Worm (Caenorhabditis elegans) whole organism, early embryonic: Measurements from ENCODE around the gene Y116A8C.27.

Source experiments
- B0310.2 ChIP-seq: sonication (generic microtip); optimal IDR thresholded peaks from 2 replicates; lab custom pipeline; 2016; ENCODE audit warnings: mild to moderate bottlenecking, missing genetic modification characterization, missing compliant biosample characterization
- F13C5.2 ChIP-seq: sonication (generic microtip); optimal IDR thresholded peaks from 2 replicates; lab custom pipeline; 2017; ENCODE audit warnings: mild to moderate bottlenecking, missing genetic modification characterization, inconsistent platforms, missing compliant biosample characterization
- ama-1 ChIP-seq: fragments of 150-350 bp; optimal IDR thresholded peaks from 2 replicates; lab custom pipeline; 2014
- ceh-13 ChIP-seq: fragments of 200-800 bp; sonication (Bioruptor generic); optimal IDR thresholded peaks from 2 replicates; lab custom pipeline; 2018; ENCODE audit warnings: mild to moderate bottlenecking, missing genetic modification characterization, missing compliant biosample characterization
- ceh-36 ChIP-seq: sonication (generic microtip); optimal IDR thresholded peaks from 2 replicates; lab custom pipeline; 2016; ENCODE audit warnings: missing genetic modification characterization, inconsistent platforms, missing compliant biosample characterization
- flt-1 ChIP-seq: fragments of 200-800 bp; sonication (Bioruptor generic); IDR thresholded peaks from 2 replicates; pipeline ENCODE4 v1.3.6; 2022; ENCODE audit warnings: missing genetic modification characterization, missing compliant biosample characterization
- hmbx-1 ChIP-seq: sonication (generic microtip); optimal IDR thresholded peaks from 2 replicates; lab custom pipeline; 2016; ENCODE audit warnings: mild to moderate bottlenecking, missing genetic modification characterization, missing compliant biosample characterization
- hmg-4 ChIP-seq: fragments of 200-800 bp; sonication (Bioruptor generic); optimal IDR thresholded peaks from 2 replicates; lab custom pipeline; 2018; ENCODE audit warnings: mild to moderate bottlenecking, missing genetic modification characterization, missing compliant biosample characterization
- hnd-1 ChIP-seq: sonication (generic microtip); optimal IDR thresholded peaks from 2 replicates; lab custom pipeline; 2016; ENCODE audit warnings: missing genetic modification characterization, missing compliant biosample characterization
- pes-1 ChIP-seq: fragments of 200-800 bp; sonication (Bioruptor generic); IDR thresholded peaks from 2 replicates; pipeline ENCODE4 v1.3.6; 2022; ENCODE audit warnings: missing genetic modification reagents, missing genetic modification characterization, missing compliant biosample characterization
- sea-1 ChIP-seq: fragments of 200-800 bp; sonication (Bioruptor generic); conservative IDR thresholded peaks from 2 replicates; pipeline ENCODE4 v1.3.6; 2022; ENCODE audit warnings: missing genetic modification characterization, missing compliant biosample characterization
- tbx-11 ChIP-seq: fragments of 200-800 bp; sonication (Bioruptor generic); IDR thresholded peaks from 2 replicates; pipeline ENCODE4 v1.3.6; 2022; ENCODE audit warnings: missing genetic modification characterization, missing compliant biosample characterization
- tra-4 ChIP-seq: sonication (generic microtip); optimal IDR thresholded peaks from 2 replicates; lab custom pipeline; 2017; ENCODE audit warnings: missing genetic modification characterization, missing compliant biosample characterization

DNA sequence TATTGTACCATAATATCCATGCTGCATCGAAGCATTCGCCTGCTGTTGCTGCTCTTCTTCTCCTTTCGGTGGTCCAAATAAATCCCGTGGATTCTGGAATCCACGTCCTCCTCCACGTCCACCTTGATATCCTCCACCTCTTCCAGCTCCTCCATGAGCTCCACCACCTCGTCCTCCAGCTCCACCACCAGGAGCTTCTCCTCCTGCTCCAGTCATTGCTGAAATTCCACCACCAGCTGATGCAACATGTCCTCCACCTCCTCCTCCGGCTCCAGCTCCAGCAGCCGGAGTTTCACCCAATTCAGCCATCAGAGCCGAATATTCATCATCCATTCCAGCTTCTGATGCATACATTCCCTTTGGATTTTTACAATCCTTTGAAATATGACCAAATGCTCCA is 9.5 kb upstream of the Y116A8C.27 start:
- no peak for TF ChIP-seq hmg-4 (GFP tag; lab: Kevin White, UChicago)
- no peak for TF ChIP-seq pes-1 (GFP tag; lab: Robert Waterston, UW)
- TF ChIP-seq B0310.2 (tag; lab: Kevin White, UChicago): no peak
- no peak for TF ChIP-seq ceh-13
- TF ChIP-seq ama-1: no peak
- no peak for TF ChIP-seq tbx-11 (GFP tag; lab: Robert Waterston, UW)
- TF ChIP-seq hmbx-1 (tag; lab: Kevin White, UChicago): no peak
- no peak for TF ChIP-seq tra-4 (tag; lab: Kevin White, UChicago)
- no peak for TF ChIP-seq hnd-1 (tag; lab: Kevin White, UChicago)
- TF ChIP-seq sea-1 (GFP tag; lab: Robert Waterston, UW): no peak
- TF ChIP-seq F13C5.2 (tag; lab: Kevin White, UChicago): no peak
- no peak for TF ChIP-seq flt-1 (GFP tag; lab: Robert Waterston, UW)
- no peak for TF ChIP-seq ceh-36 (tag; lab: Kevin White, UChicago)
